Worm (Caenorhabditis elegans): Measurements from ENCODE around the gene C05G5.3.

C05G5.3 gene

DNA sequence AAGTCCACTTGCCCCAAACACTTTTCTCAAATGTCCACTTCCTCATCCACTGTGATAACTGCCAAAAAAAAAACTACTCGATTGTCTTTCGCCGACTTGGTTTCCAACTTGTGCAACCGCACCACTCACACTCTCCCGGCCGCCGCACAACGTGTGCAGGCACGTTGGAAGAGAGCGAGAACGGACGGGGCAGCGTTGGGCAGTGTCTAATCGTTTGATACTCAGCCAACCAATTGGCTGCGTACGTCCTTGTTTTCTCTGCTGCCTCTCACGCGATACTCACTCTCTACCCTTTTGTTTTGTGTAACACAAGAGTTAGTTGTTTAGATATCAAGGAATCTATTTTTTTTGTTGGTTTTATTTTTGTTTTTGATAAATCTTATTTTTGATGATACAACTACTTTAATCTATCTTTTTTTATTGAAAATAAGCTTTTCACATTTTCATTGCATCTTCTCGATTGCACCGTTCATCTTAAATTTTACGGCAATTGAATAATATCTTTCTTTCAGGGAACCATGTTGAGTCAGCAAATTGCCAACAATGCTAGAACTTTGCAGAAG lies 1.8 kb upstream of the C05G5.3 start, which contains the start of gene sucl-1 (continued):
- no peak for TF ChIP-seq ceh-40 (GFP tag; IDR thresholded peaks at IDR 0.05)
- peak; percentile 27; the same call in 1 of the 2 replicates for TF ChIP-seq madf-6 (GFP tag; IDR thresholded peaks at IDR 0.05)
- TF ChIP-seq attf-5 (GFP tag; optimal IDR thresholded peaks at IDR 0.05) = peak; percentile 89

DNA sequence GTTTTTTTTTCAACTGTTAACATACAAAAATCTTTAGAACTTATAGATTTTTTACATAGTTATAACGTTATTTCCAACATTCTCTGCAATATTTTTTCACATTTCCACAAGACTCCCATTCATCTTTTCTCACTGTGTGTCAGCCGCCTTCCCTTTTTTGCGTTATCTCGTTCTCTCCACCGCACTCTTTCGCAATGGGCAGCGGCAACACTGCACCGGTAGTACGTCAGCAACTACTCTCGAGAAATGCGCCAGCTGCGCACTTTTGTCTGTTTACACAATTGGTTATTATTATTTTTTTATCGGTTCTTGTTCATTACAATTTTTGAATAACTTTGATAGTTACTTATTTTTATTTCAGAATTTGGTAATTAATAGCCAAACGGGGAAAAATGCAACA lies 4.9 kb downstream of the C05G5.3 start, which contains the start of gene C05G5.2:
C05G5.2 (plus strand) TSS at position 356 of the 400 bp plus-strand sequence.
- TF ChIP-seq lin-35 (GFP tag; optimal IDR thresholded peaks at IDR 0.05) = peak in 1 of 3 experiments; percentile 78
- peak; percentile 26 for TF ChIP-seq tlf-1 (GFP tag; optimal IDR thresholded peaks at IDR 0.05)
- TF ChIP-seq ekl-4 (GFP tag; IDR thresholded peaks at IDR 0.05) = no peak
- TF ChIP-seq Y95B8A.8 (GFP tag; IDR thresholded peaks at IDR 0.05) = 0 out of 2 replicates have a peak, but pooled peaks have one; percentile 46
- 0 out of 2 replicates have a peak, but pooled peaks have one; percentile 40 for TF ChIP-seq pbrm-1 (GFP tag; IDR thresholded peaks at IDR 0.05)
- TF ChIP-seq F10E7.11 (tag; optimal IDR thresholded peaks at IDR 0.05) = no peak
- TF ChIP-seq ZK185.1 (tag; optimal IDR thresholded peaks at IDR 0.05; ENCODE audit: poor library complexity, severe bottlenecking) = peak; percentile 73
- peak; percentile 70 for TF ChIP-seq ztf-26 (tag; optimal IDR thresholded peaks at IDR 0.05)
- 0 out of 2 replicates have a peak, but pooled peaks have one; percentile 30 for TF ChIP-seq hmg-20 (GFP tag; IDR thresholded peaks at IDR 0.05)
- TF ChIP-seq hmg-1.2 (GFP tag; IDR thresholded peaks at IDR 0.05) = peak; percentile 56; the same call in 1 of the 2 replicates
- no peak for TF ChIP-seq sdz-38 (tag; optimal IDR thresholded peaks at IDR 0.05)
- peak; percentile 41 for TF ChIP-seq gei-17 (GFP tag; optimal IDR thresholded peaks at IDR 0.05)
- TF ChIP-seq F23B12.7 (tag; optimal IDR thresholded peaks at IDR 0.05; ENCODE audit: insufficient read depth) = peak; percentile 61
- no peak for TF ChIP-seq chd-7 (tag; optimal IDR thresholded peaks at IDR 0.05)
- TF ChIP-seq let-607 (tag; optimal IDR thresholded peaks at IDR 0.05) = peak; percentile 66 to 75
- no peak for TF ChIP-seq lsl-1 (GFP tag; optimal IDR thresholded peaks at IDR 0.05)
- TF ChIP-seq ztf-22 (GFP tag; optimal IDR thresholded peaks at IDR 0.05) = peak; percentile 10
- peak; percentile 1 for TF ChIP-seq efl-1 (GFP tag; optimal IDR thresholded peaks at IDR 0.05)
- TF ChIP-seq ceh-100 (GFP tag; IDR thresholded peaks at IDR 0.05) = no peak
- peak; percentile 73 for TF ChIP-seq unc-62 (GFP tag; optimal IDR thresholded peaks at IDR 0.05)
- peak; percentile 100 for TF ChIP-seq nhr-80 (tag; optimal IDR thresholded peaks at IDR 0.05)
- peak; percentile 57 for TF ChIP-seq egrh-3 (GFP tag; IDR thresholded peaks at IDR 0.05)
- TF ChIP-seq ceh-27 (GFP tag; optimal IDR thresholded peaks at IDR 0.05) = peak; percentile 92
- TF ChIP-seq atf-7 (tag; optimal IDR thresholded peaks at IDR 0.05) = peak; percentile 30
- TF ChIP-seq ztf-18 (tag; optimal IDR thresholded peaks at IDR 0.05) = peak; percentile 96
- TF ChIP-seq dox-1 (GFP tag; IDR thresholded peaks at IDR 0.05) = peak; percentile 95
- TF ChIP-seq lin-40 (tag; optimal IDR thresholded peaks at IDR 0.05) = peak; percentile 90
- peak; percentile 50 for TF ChIP-seq nhr-90 (tag; optimal IDR thresholded peaks at IDR 0.05)
- peak; percentile 8 for TF ChIP-seq dpl-1 (GFP tag; optimal IDR thresholded peaks at IDR 0.05)
- 0 out of 2 replicates have a peak, but pooled peaks have one; percentile 60 for TF ChIP-seq egl-18 (GFP tag; IDR thresholded peaks at IDR 0.05)
- TF ChIP-seq ztf-3 (GFP tag; optimal IDR thresholded peaks at IDR 0.05) = no peak
- peak; percentile 98 for TF ChIP-seq zfh-2 (GFP tag; conservative IDR thresholded peaks at IDR 0.05)
- no peak for TF ChIP-seq C17E4.6 (GFP tag; IDR thresholded peaks at IDR 0.05)
- TF ChIP-seq let-526 (GFP tag; IDR thresholded peaks at IDR 0.05) = 0 out of 2 replicates have a peak, but pooled peaks have one; percentile 18
- TF ChIP-seq cebp-1 (GFP tag; IDR thresholded peaks at IDR 0.05) = peak; percentile 99
- peak; percentile 100 for TF ChIP-seq cebp-1 (tag; optimal IDR thresholded peaks at IDR 0.05)
- peak; percentile 4 for TF ChIP-seq F57A8.1 (GFP tag; optimal IDR thresholded peaks at IDR 0.05)
- peak; percentile 62 for TF ChIP-seq tbp1 (GFP tag; optimal IDR thresholded peaks at IDR 0.05)
- peak; percentile 96 for TF ChIP-seq attf-5 (GFP tag; optimal IDR thresholded peaks at IDR 0.05)
- TF ChIP-seq F22D6.2 (tag; optimal IDR thresholded peaks at IDR 0.05) = peak; percentile 15
- no peak for TF ChIP-seq ztf-25 (GFP tag; IDR thresholded peaks at IDR 0.05)
- TF ChIP-seq K12H6.12 (tag; optimal IDR thresholded peaks at IDR 0.05) = peak; percentile 84
- peak; percentile 64 for TF ChIP-seq madf-10 (tag; optimal IDR thresholded peaks at IDR 0.05)
- TF ChIP-seq K11D2.4 (GFP tag; IDR thresholded peaks at IDR 0.05) = peak; percentile 86
